Worm (Caenorhabditis elegans): ENCODE measurements around the gene C34E11.4.

Gene C34E11.4

ce11 chrX:11798057-11798555 is 5.9 kb upstream of the C34E11.4 start, which contains the start of gene rsd-3:
TSS of gene rsd-3 (plus strand) at chrX:11798505.
- TF ChIP-seq elt-3 (tag; optimal IDR thresholded peaks at IDR 0.05) (no peak), nfya-1 (tag; optimal IDR thresholded peaks at IDR 0.05; ENCODE audit: insufficient read depth) (peak; percentile 54), lin-15B (tag; optimal IDR thresholded peaks at IDR 0.05) (peak; percentile 1), mml-1 (tag; optimal IDR thresholded peaks at IDR 0.05) (no peak), pqm-1 (tag; optimal IDR thresholded peaks at IDR 0.05) (no peak), sea-2 (GFP tag; optimal IDR thresholded peaks at IDR 0.05) (no peak), ceh-28 (tag; optimal IDR thresholded peaks at IDR 0.05) (peak; percentile 74), nhr-76 (tag; optimal IDR thresholded peaks at IDR 0.05) (no peak), ceh-16 (tag; optimal IDR thresholded peaks at IDR 0.05) (no peak), nhr-11 (tag; optimal IDR thresholded peaks at IDR 0.05) (no peak), fos-1 (tag; optimal IDR thresholded peaks at IDR 0.05) (no peak), pha-4 (tag; optimal IDR thresholded peaks at IDR 0.05) (peak; percentile 78), elt-2 (tag; optimal IDR thresholded peaks at IDR 0.05) (peak; percentile 52), skn-1 (tag; optimal IDR thresholded peaks at IDR 0.05) (peak; percentile 31), hmg-11 (tag; optimal IDR thresholded peaks at IDR 0.05) (peak; percentile 79), nhr-23 (tag; optimal IDR thresholded peaks at IDR 0.05) (peak; percentile 77), nhr-25 (tag; optimal IDR thresholded peaks at IDR 0.05) (peak; percentile 53), nhr-43 (tag; optimal IDR thresholded peaks at IDR 0.05; ENCODE audit: poor library complexity, severe bottlenecking) (peak; percentile 47), snpc-4 (tag; optimal IDR thresholded peaks at IDR 0.05) (peak; percentile 15), nhr-28 (tag; optimal IDR thresholded peaks at IDR 0.05) (no peak)

DNA sequence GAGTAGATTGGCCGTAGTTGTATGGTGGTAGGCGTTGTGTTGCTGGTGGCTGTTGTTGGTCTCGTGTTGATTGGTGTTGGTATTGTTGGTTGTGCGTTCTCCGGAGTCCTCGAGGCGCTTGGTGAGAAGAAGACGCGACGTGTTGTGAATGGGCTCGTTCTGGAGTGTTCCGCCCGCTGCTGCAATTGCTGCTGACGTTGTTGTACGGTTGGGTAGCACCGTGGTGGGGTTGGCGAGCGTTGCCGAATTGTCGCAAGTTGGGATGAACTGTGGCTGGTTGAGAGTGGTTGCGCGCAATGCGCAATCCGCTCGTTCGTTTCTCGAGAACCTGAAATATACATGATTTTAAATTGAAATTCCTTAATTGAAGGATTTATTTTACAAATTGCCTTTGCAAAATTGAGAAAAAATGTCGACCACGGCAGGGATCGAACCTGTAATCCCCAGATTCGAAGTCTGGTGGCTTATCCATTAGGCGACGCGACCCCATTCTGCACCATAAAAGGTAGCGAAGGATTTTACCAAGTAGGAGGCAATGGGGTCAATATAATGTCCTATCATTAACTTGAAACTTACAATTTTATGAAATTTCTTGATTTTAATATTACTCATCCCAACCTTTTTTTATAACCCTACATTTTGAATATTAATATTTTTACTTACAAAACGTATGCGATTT is 2.3 kb downstream of the C34E11.4 start:
- TF ChIP-seq ZK546.5 (tag; optimal IDR thresholded peaks at IDR 0.05): no peak
- TF ChIP-seq skn-1 (tag; optimal IDR thresholded peaks at IDR 0.05): no peak
- no peak for TF ChIP-seq mml-1 (tag; optimal IDR thresholded peaks at IDR 0.05)
- no peak for TF ChIP-seq nhr-76 (tag; optimal IDR thresholded peaks at IDR 0.05)
- no peak for TF ChIP-seq nhr-25 (tag; optimal IDR thresholded peaks at IDR 0.05)
- TF ChIP-seq lin-39 (tag; optimal IDR thresholded peaks at IDR 0.05): no peak
- TF ChIP-seq ceh-16 (tag; optimal IDR thresholded peaks at IDR 0.05): no peak
- no peak for TF ChIP-seq nfya-1 (tag; optimal IDR thresholded peaks at IDR 0.05; ENCODE audit: insufficient read depth)
- TF ChIP-seq R02D3.7 (tag; optimal IDR thresholded peaks at IDR 0.05): no peak
- no peak for TF ChIP-seq sea-2 (GFP tag; optimal IDR thresholded peaks at IDR 0.05)
- no peak for TF ChIP-seq nhr-28 (tag; optimal IDR thresholded peaks at IDR 0.05)
- no peak for TF ChIP-seq nhr-237 (tag; optimal IDR thresholded peaks at IDR 0.05)
- TF ChIP-seq ceh-82 (tag; optimal IDR thresholded peaks at IDR 0.05): no peak
- no peak for TF ChIP-seq hmg-11 (tag; optimal IDR thresholded peaks at IDR 0.05)
- no peak for TF ChIP-seq tbx-2 (tag; optimal IDR thresholded peaks at IDR 0.05)
- no peak for TF ChIP-seq unc-39 (tag; optimal IDR thresholded peaks at IDR 0.05)
- TF ChIP-seq aly-2 (tag; optimal IDR thresholded peaks at IDR 0.05): no peak
- TF ChIP-seq ceh-28 (tag; optimal IDR thresholded peaks at IDR 0.05): no peak

- TF ChIP-seq nhr-28 (tag; optimal IDR thresholded peaks at IDR 0.05) (no peak), lsy-12 (tag; optimal IDR thresholded peaks at IDR 0.05) (peak; percentile 2), daf-12 (tag; optimal IDR thresholded peaks at IDR 0.05) (no peak), nhr-12 (tag; optimal IDR thresholded peaks at IDR 0.05) (no peak), elt-1 (tag; optimal IDR thresholded peaks at IDR 0.05) (no peak), tbx-2 (tag; optimal IDR thresholded peaks at IDR 0.05) (no peak)
These were observed 10.7 kb downstream of the C34E11.4 start, which contains the start of gene C34E11.2 for ce11 chrX:11814667-11815066. TSS of gene C34E11.2 (minus strand) at chrX:11814750.

- TF ChIP-seq unc-39 (tag; optimal IDR thresholded peaks at IDR 0.05): no peak
- TF ChIP-seq aly-2 (tag; optimal IDR thresholded peaks at IDR 0.05): no peak
- no peak for TF ChIP-seq lin-15B (tag; optimal IDR thresholded peaks at IDR 0.05)
- TF ChIP-seq pha-4 (tag; optimal IDR thresholded peaks at IDR 0.05): no peak
- no peak for TF ChIP-seq ZK546.5 (tag; optimal IDR thresholded peaks at IDR 0.05)
- no peak for TF ChIP-seq egl-5 (tag; optimal IDR thresholded peaks at IDR 0.05)
- TF ChIP-seq nhr-11 (tag; optimal IDR thresholded peaks at IDR 0.05): no peak
- TF ChIP-seq ztf-4 (tag; optimal IDR thresholded peaks at IDR 0.05): no peak
- no peak for TF ChIP-seq elt-2 (tag; optimal IDR thresholded peaks at IDR 0.05)
- TF ChIP-seq nhr-25 (tag; optimal IDR thresholded peaks at IDR 0.05): no peak
- TF ChIP-seq snpc-4 (tag; optimal IDR thresholded peaks at IDR 0.05): no peak
- TF ChIP-seq eor-1 (tag; optimal IDR thresholded peaks at IDR 0.05): no peak
These were observed 12.8 kb downstream of the C34E11.4 start for ce11 chrX:11816825-11817224.
